Worm (Caenorhabditis elegans) whole organism, L3 larva: ENCODE measurements around the gene F47G3.1.

Experiments used
- R02D3.7 ChIP-seq: fragments of 150-350 bp; optimal IDR thresholded peaks from 2 replicates; lab custom pipeline; 2014; ENCODE audit warnings: missing biosample characterization, missing genetic modification characterization
- ama-1 ChIP-seq: fragments of 150-350 bp; optimal IDR thresholded peaks from 2 replicates; lab custom pipeline; 2018
- ceh-28 ChIP-seq: fragments of 150-350 bp; optimal IDR thresholded peaks from 2 replicates; lab custom pipeline; 2014; ENCODE audit warnings: missing biosample characterization, missing genetic modification reagents, missing genetic modification characterization
- ceh-82 ChIP-seq: fragments of 150-350 bp; optimal IDR thresholded peaks from 2 replicates; lab custom pipeline; 2014; ENCODE audit warnings: missing biosample characterization, missing genetic modification characterization
- ceh-9 ChIP-seq: sonication (generic microtip); optimal IDR thresholded peaks from 2 replicates; lab custom pipeline; 2018; ENCODE audit warnings: missing biosample characterization, missing genetic modification characterization
- egl-5 ChIP-seq: fragments of 150-350 bp; optimal IDR thresholded peaks from 2 replicates; lab custom pipeline; 2017; ENCODE audit warnings: missing biosample characterization, missing genetic modification reagents, missing genetic modification characterization, inconsistent platforms
- elt-2 ChIP-seq: sonication (generic microtip); optimal IDR thresholded peaks from 2 replicates; lab custom pipeline; 2016; ENCODE audit warnings: missing genetic modification reagents, mild to moderate bottlenecking, missing genetic modification characterization, missing compliant biosample characterization
- elt-3 ChIP-seq, 3 experiments: fragments of 150-350 bp in 1 of 3; sonication (generic microtip) in 2 of 3; optimal IDR thresholded peaks; 2 replicates in 2 of 3; 4 replicates in 1 of 3; lab custom pipeline; 2014 to 2017; ENCODE audit warnings: missing biosample characterization in 3 of 3, missing genetic modification characterization in 3 of 3
- eor-1 ChIP-seq, 2 experiments: fragments of 150-350 bp; optimal IDR thresholded peaks; 2 replicates each; lab custom pipeline; 2014 to 2018; ENCODE audit warnings: missing biosample characterization in 2 of 2, missing genetic modification characterization in 2 of 2
- fkh-10 ChIP-seq: sonication (generic microtip); optimal IDR thresholded peaks from 2 replicates; lab custom pipeline; 2017; ENCODE audit warnings: missing biosample characterization, missing genetic modification reagents, missing genetic modification characterization
- fos-1 ChIP-seq: fragments of 150-350 bp; optimal IDR thresholded peaks from 2 replicates; lab custom pipeline; 2014; ENCODE audit warnings: missing biosample characterization, missing genetic modification characterization
- lin-15B ChIP-seq: fragments of 150-350 bp; optimal IDR thresholded peaks from 2 replicates; lab custom pipeline; 2014; ENCODE audit warnings: missing biosample characterization, missing genetic modification characterization
- lin-39 ChIP-seq: fragments of 150-350 bp; optimal IDR thresholded peaks from 2 replicates; lab custom pipeline; 2018; ENCODE audit warnings: missing biosample characterization, missing genetic modification reagents, missing genetic modification characterization
- lsy-12 ChIP-seq: sonication (generic microtip); optimal IDR thresholded peaks from 2 replicates; lab custom pipeline; 2016; ENCODE audit warnings: mild to moderate bottlenecking, missing genetic modification characterization, missing compliant biosample characterization
- mdl-1 ChIP-seq: fragments of 150-350 bp; optimal IDR thresholded peaks from 2 replicates; lab custom pipeline; 2014; ENCODE audit warnings: missing biosample characterization, missing genetic modification characterization
- mml-1 ChIP-seq: fragments of 150-350 bp; sonication (generic microtip); optimal IDR thresholded peaks from 3 replicates; lab custom pipeline; 2014; ENCODE audit warnings: missing biosample characterization, missing genetic modification characterization
- nhr-11 ChIP-seq: fragments of 150-350 bp; optimal IDR thresholded peaks from 2 replicates; lab custom pipeline; 2014; ENCODE audit warnings: missing biosample characterization, missing genetic modification characterization
- nhr-12 ChIP-seq: fragments of 150-350 bp; optimal IDR thresholded peaks from 2 replicates; lab custom pipeline; 2014; ENCODE audit warnings: missing biosample characterization, missing genetic modification characterization
- nhr-23 ChIP-seq: fragments of 150-350 bp; optimal IDR thresholded peaks from 2 replicates; lab custom pipeline; 2014; ENCODE audit warnings: missing biosample characterization, missing genetic modification reagents, missing genetic modification characterization
- nhr-237 ChIP-seq: fragments of 150-350 bp; optimal IDR thresholded peaks from 2 replicates; lab custom pipeline; 2014; ENCODE audit warnings: missing biosample characterization, missing genetic modification characterization
- nhr-25 ChIP-seq: sonication (generic microtip); optimal IDR thresholded peaks from 2 replicates; lab custom pipeline; 2017; ENCODE audit warnings: missing biosample characterization, missing genetic modification characterization
- nhr-43 ChIP-seq: sonication (generic microtip); optimal IDR thresholded peaks from 2 replicates; lab custom pipeline; 2016; ENCODE audit warnings: mild to moderate bottlenecking, missing genetic modification characterization, missing compliant biosample characterization; ENCODE audit not compliant: poor library complexity, severe bottlenecking
- nhr-67 ChIP-seq: fragments of 150-350 bp; optimal IDR thresholded peaks from 2 replicates; lab custom pipeline; 2014; ENCODE audit warnings: missing biosample characterization, missing genetic modification characterization
- nhr-76 ChIP-seq: fragments of 150-350 bp; sonication (generic microtip); optimal IDR thresholded peaks from 5 replicates; lab custom pipeline; 2014; ENCODE audit warnings: missing biosample characterization, missing genetic modification characterization
- nhr-77 ChIP-seq: fragments of 150-350 bp; optimal IDR thresholded peaks from 2 replicates; lab custom pipeline; 2014; ENCODE audit warnings: missing biosample characterization, missing genetic modification characterization
- pha-4 ChIP-seq: fragments of 150-350 bp; optimal IDR thresholded peaks from 2 replicates; lab custom pipeline; 2014; ENCODE audit warnings: missing biosample characterization, missing genetic modification reagents, missing genetic modification characterization
- pqm-1 ChIP-seq: fragments of 150-350 bp; optimal IDR thresholded peaks from 2 replicates; lab custom pipeline; 2017; ENCODE audit warnings: missing biosample characterization, missing genetic modification characterization, inconsistent platforms
- sea-2 ChIP-seq: fragments of 150-350 bp; sonication (generic microtip); optimal IDR thresholded peaks from 4 replicates; lab custom pipeline; 2014; ENCODE audit warnings: missing biosample characterization, missing genetic modification reagents, missing genetic modification characterization
- skn-1 ChIP-seq: fragments of 150-350 bp; optimal IDR thresholded peaks from 2 replicates; lab custom pipeline; 2014; ENCODE audit warnings: missing biosample characterization, missing genetic modification characterization
- tbx-2 ChIP-seq: sonication (generic microtip); optimal IDR thresholded peaks from 2 replicates; lab custom pipeline; 2016; ENCODE audit warnings: mild to moderate bottlenecking, missing genetic modification characterization, missing compliant biosample characterization
- unc-39 ChIP-seq: sonication (generic microtip); optimal IDR thresholded peaks from 4 replicates; lab custom pipeline; 2017; ENCODE audit warnings: missing biosample characterization, missing genetic modification characterization
- unc-62 ChIP-seq: fragments of 150-350 bp; sonication (generic microtip); optimal IDR thresholded peaks from 4 replicates; lab custom pipeline; 2014; ENCODE audit warnings: missing biosample characterization, missing genetic modification reagents, missing genetic modification characterization
- ztf-4 ChIP-seq: fragments of 150-350 bp; optimal IDR thresholded peaks from 2 replicates; lab custom pipeline; 2014; ENCODE audit warnings: missing biosample characterization, missing genetic modification characterization

F47G3.1 gene

DNA sequence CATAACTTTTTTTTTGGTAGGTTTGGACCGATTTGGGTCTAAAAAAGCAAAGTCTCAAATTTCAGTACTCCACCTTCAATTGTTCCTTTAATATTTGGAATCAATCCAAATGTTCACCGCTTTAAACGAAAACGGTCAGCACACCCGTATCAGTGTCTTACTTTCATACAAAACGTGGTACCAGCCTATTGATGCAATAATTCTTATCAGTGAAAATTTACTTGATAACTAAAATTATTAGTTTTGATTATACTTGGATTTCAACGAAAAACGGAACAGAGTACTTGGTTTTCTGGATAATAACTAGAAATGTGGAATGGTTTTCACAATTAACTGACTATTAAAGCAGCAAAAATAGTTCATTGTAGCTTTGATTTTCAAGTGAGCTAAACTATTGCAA, 14.9 kb upstream of the F47G3.1 start:
- TF ChIP-seq elt-2 (peak; percentile 84), nhr-23 (tag; lab: Kevin White, UChicago) (no peak), ceh-28 (no peak), tbx-2 (tag; lab: Kevin White, UChicago) (no peak), lin-15B (tag; lab: Kevin White, UChicago) (no peak), pqm-1 (tag; lab: Kevin White, UChicago) (peak; percentile 88), elt-3 (tag; optimal IDR thresholded peaks at IDR 0.05; lab: Kevin White, UChicago) (no peak), nhr-11 (tag; lab: Kevin White, UChicago) (no peak)
- TF ChIP-seq, all 47 proteins: peak for 2

DNA sequence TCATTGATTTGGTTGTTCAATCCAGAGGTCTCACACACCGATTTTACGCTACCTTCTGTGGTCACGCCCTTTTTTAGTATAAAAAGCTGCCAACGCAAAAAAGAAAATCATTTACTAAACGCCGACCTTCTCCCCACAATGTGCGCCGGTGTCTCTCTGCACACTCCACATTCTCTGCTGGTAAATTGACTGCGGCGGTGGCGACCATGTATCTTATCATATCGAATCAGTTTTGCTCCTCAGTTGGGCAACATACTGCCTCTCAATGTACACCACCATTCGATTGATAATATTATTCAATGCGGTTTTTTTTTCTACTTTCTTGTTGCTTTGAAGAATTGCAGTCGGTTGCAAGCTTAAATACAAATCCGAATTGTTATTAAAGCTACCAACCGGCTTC, 13.4 kb upstream of the F47G3.1 start:
- TF ChIP-seq nhr-25 (tag; lab: Kevin White, UChicago) = no peak
- peak; percentile 18 for TF ChIP-seq pha-4 (tag; lab: Kevin White, UChicago)
- TF ChIP-seq elt-2 = peak; percentile 81
- peak; percentile 69 for TF ChIP-seq pqm-1 (tag; lab: Kevin White, UChicago)

DNA sequence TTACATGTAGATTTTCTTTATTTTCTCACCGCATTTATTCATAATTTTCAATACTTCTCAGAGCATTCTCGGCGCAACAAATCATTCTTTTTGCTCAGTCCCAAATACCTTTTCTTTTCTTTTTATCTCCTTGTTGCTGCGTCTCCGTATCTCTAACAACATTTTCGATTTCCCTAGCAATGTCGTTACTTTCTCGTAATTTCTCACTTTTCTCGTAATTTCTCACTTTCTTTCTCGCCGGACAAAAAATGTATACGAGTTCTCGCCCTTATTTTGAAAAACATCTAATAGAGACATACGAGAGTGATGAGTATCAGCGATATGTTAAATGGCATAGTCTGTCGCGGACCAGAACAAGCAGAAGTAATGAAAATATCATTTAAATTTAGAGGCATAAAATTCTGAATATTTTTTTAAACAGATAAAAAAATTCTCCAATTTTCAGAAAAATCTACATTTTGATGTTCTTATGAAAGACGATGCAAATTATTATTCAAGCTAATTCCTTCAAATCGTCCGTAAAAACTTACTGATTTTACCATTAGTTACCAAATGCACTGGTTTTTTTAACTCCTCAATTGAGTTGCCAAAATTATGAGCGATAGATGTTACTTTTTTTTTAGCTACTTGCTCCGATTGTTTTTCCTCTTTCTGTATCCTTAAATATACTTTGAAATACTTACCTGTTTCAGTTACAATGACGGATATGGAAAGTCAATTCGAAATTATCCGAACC, 10.1 kb upstream of the F47G3.1 start, which contains the start of gene F47G3.3:
Gene F47G3.3 (plus strand): TSS at position 686 of the 736 bp plus-strand sequence.
- TF ChIP-seq mml-1 (tag; lab: Kevin White, UChicago) = no peak
- TF ChIP-seq egl-5 (tag; lab: Kevin White, UChicago) = no peak
- TF ChIP-seq ztf-4 (tag; lab: Kevin White, UChicago) = no peak
- TF ChIP-seq skn-1 (tag; lab: Kevin White, UChicago) = no peak
- TF ChIP-seq lin-39 (tag; lab: Kevin White, UChicago) = no peak
- no peak for TF ChIP-seq lsy-12 (tag; lab: Kevin White, UChicago)

DNA sequence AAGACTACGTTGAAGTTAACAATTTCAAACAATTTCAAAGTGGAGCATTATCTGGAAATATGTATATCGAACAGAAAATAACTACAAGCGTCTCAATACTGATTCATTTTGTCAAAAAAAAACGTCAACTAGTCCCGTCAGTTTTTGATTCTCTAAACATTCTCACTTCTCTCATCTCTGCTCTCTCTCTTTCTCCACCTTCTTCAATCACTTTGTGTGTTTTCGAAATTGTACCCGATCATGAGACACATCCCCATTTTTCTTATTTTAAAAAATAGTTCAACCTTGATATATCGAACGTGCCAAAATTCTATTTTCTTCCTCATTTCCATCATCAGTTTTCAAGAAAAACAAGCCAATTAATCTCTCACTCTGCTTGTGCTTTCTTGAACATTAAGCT, 4.7 kb upstream of the F47G3.1 start:
- TF ChIP-seq unc-39 (tag; lab: Kevin White, UChicago) = no peak
- TF ChIP-seq R02D3.7 = no peak
- TF ChIP-seq ceh-28 = no peak
- no peak for TF ChIP-seq lin-39 (tag; lab: Kevin White, UChicago)
- TF ChIP-seq lsy-12 (tag; lab: Kevin White, UChicago) = no peak
- no peak for TF ChIP-seq ama-1 (lab: Kevin White, UChicago)
- TF ChIP-seq skn-1 (tag; lab: Kevin White, UChicago) = no peak
- no peak for TF ChIP-seq tbx-2 (tag; lab: Kevin White, UChicago)
- TF ChIP-seq sea-2 = no peak
- no peak for TF ChIP-seq nhr-43 (tag; lab: Kevin White, UChicago)
- TF ChIP-seq ceh-82 = no peak
- TF ChIP-seq fos-1 = no peak
- no peak for TF ChIP-seq nhr-25 (tag; lab: Kevin White, UChicago)
- TF ChIP-seq fkh-10 (GFP tag; lab: Kevin White, UChicago) = no peak
- no peak for TF ChIP-seq ceh-9 (tag; lab: Kevin White, UChicago)
- TF ChIP-seq pqm-1 (tag; lab: Kevin White, UChicago) = no peak

DNA sequence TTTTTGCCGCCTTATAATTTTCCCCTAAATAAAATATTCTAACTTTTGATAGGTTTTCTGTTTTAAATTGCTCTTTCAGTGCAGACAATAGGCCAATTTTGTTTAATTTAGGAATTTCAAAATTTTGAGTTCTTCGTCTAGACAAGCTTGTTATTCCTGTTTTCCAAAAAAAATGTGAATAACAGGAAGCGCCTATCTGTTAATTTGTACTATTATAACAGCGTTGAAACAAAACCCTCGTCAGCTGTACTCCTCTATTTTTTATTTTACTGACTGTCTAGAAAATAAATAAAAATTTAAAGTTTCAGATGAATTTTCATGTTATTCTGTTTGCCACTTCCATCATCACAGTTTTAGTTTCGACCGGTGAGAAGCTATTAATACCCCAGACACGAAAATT, 4.3 kb upstream of the F47G3.1 start, which contains the start of gene F47G3.4:
Gene F47G3.4 (plus strand): TSS at position 301 of the 400 bp plus-strand sequence.
- TF ChIP-seq ceh-28 = no peak
- TF ChIP-seq elt-3 (tag; optimal IDR thresholded peaks at IDR 0.05; lab: Kevin White, UChicago) = no peak
- TF ChIP-seq pha-4 (tag; lab: Kevin White, UChicago) = no peak
- no peak for TF ChIP-seq nhr-237 (tag; lab: Kevin White, UChicago)
- TF ChIP-seq nhr-67 (tag; lab: Kevin White, UChicago) = no peak
- TF ChIP-seq R02D3.7 = no peak
- TF ChIP-seq ceh-9 (tag; lab: Kevin White, UChicago) = no peak
- TF ChIP-seq unc-62 (GFP tag; lab: Kevin White, UChicago) = no peak
- no peak for TF ChIP-seq eor-1 (tag; optimal IDR thresholded peaks at IDR 0.05; lab: Kevin White, UChicago)
- TF ChIP-seq nhr-77 (tag; lab: Kevin White, UChicago) = no peak
- TF ChIP-seq nhr-76 = no peak
- no peak for TF ChIP-seq fos-1
- no peak for TF ChIP-seq nhr-11 (tag; lab: Kevin White, UChicago)
- TF ChIP-seq skn-1 (tag; lab: Kevin White, UChicago) = no peak
- no peak for TF ChIP-seq nhr-12
- TF ChIP-seq mdl-1 (tag; lab: Kevin White, UChicago) = no peak
- no peak for TF ChIP-seq lin-39 (tag; lab: Kevin White, UChicago)
- no peak for TF ChIP-seq ceh-82
- TF ChIP-seq, all 47 proteins: peak for 0
